Worm (Caenorhabditis elegans): ENCODE results near the gene Y56A3A.30.

The Y56A3A.30 gene

DNA sequence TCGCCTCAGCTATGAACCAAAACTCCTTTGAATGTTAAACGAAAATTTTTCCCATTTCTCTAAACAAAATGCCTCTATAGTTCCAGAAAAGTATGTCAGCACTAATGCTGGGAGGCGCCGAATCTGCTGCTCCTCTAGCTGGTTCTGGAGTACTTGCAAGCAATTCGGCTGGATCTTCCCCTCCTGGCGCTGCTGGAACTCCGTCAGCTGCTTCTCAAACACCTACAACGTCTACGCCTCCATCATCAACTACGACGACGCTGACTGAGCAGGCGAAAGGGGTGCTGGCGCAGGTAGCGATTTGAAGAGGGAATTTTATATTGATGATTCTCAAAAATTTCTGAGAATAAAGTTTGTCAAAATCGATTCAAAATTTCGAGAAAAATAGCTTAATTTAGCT is 3.6 kb upstream of the Y56A3A.30 start:
- TF ChIP-seq Y22D7AL.16 (tag; optimal IDR thresholded peaks at IDR 0.05), result no peak

DNA sequence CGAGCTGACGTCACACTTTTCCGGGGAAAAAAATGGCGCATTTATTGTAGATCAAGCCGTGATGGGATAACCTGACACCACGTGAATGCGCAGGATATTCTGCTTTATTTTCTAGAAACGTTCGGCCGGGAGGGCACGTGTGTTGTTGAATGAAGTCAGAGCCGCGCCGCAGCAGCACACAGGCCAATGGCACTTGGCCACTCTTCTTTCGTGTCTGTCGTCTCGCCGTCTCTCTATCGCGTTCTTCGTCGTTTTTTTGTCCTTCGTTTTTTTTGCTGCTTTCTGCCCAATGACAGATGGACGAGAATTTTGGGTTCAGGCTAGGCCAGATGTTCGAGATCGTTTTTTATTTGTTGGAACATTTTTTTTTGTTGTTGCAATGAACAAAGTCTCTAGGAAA is 2.7 kb upstream of the Y56A3A.30 start:
- TF ChIP-seq syd-9 (tag; optimal IDR thresholded peaks at IDR 0.05), result no peak
- TF ChIP-seq hlh-15 (tag; optimal IDR thresholded peaks at IDR 0.05), result no peak
- TF ChIP-seq ceh-18 (tag; optimal IDR thresholded peaks at IDR 0.05), result no peak
- no peak for TF ChIP-seq T23F11.4 (GFP tag; optimal IDR thresholded peaks at IDR 0.05)
- peak; percentile 41 for TF ChIP-seq nfya-1 (tag; optimal IDR thresholded peaks at IDR 0.05)
- peak; percentile 4 for TF ChIP-seq hlh-30 (tag; optimal IDR thresholded peaks at IDR 0.05; ENCODE audit: insufficient read depth)
- TF ChIP-seq fkh-10 (GFP tag; optimal IDR thresholded peaks at IDR 0.05), result no peak

DNA sequence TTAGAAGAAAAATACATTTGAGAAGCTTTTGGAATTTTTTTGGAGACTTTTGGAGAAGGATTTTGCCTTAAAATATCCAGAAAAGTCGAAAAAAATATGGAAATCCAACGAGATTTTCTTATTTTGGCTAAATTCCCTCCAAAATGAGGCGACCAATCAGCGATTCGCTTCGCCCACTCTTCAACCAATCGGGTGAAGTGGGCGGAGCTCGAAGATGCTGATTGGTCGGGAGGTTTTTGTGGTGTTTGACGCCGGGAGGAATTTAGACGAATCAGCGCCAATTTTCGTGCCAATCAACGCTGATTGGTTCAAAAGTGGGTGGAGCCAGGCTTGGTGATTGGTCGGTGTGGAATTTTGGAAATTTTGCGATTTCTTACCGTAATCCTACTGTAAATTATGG is 1.9 kb upstream of the Y56A3A.30 start:
- TF ChIP-seq dmd-4 (tag; optimal IDR thresholded peaks at IDR 0.05; ENCODE audit: borderline replicate concordance) (no peak), nfya-1 (tag; optimal IDR thresholded peaks at IDR 0.05) (peak; percentile 95), ets-4 (tag; optimal IDR thresholded peaks at IDR 0.05) (no peak)

DNA sequence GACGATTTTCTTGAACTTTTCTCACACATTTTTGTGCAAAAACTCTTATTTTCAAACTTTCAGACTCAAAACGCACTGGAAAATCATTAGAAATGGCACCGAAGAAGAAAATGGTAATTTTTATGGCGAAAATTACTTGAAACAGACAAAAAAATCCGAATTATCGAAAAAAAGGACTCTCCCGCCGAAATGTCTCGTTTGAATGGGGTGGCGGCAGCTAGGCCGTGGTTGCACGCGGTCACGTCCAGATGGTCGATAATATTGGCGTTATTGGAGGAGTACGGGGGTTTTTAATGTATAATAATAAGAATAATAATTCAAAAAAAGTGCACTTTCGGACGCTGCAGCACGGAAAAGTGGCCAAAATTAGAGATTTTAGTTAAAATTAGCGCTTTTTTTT is 4.5 kb downstream of the Y56A3A.30 start, which contains the start of gene Y56A3A.31:
Gene Y56A3A.31, plus strand, starts transcription at position 64 of the 400 bp plus-strand sequence.
- TF ChIP-seq C08G9.2 (tag; optimal IDR thresholded peaks at IDR 0.05), result peak; percentile 17
- no peak for TF ChIP-seq ceh-18 (tag; optimal IDR thresholded peaks at IDR 0.05)
- no peak for TF ChIP-seq hlh-30 (tag; optimal IDR thresholded peaks at IDR 0.05; ENCODE audit: insufficient read depth)
- no peak for TF ChIP-seq tbx-7 (tag; optimal IDR thresholded peaks at IDR 0.05)
- no peak for TF ChIP-seq pros-1 (tag; optimal IDR thresholded peaks at IDR 0.05)
- peak; percentile 12 for TF ChIP-seq ets-4 (tag; optimal IDR thresholded peaks at IDR 0.05)
- TF ChIP-seq unc-42 (tag; optimal IDR thresholded peaks at IDR 0.05), result no peak
- TF ChIP-seq nfya-1 (tag; optimal IDR thresholded peaks at IDR 0.05), result peak; percentile 17
- no peak for TF ChIP-seq unc-86 (tag; optimal IDR thresholded peaks at IDR 0.05)
- peak; percentile 38 for TF ChIP-seq ceh-31 (tag; optimal IDR thresholded peaks at IDR 0.05)

DNA sequence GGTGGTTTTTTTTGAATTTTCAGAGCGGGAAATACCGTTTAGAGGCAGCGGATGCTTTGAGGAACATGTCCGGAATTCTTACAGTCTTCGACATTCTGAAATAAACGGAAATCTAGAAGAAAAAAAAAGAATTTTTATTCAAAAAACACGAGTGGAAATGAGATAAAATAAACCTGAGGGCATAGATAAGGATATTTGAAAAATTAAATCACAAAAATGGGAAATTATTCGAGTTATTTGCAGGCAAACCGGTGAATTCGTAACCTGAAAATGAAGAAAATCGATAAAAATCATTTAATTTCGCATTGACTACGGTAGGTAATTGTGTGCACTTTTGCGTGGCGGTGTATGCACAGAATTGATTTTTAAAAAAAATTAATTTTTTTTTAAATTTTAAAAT is 4.9 kb downstream of the Y56A3A.30 start, which contains the start of gene ung-1:
Gene ung-1, minus strand, starts transcription at position 101 of the 400 bp plus-strand sequence.
- no peak for TF ChIP-seq T23F11.4 (GFP tag; optimal IDR thresholded peaks at IDR 0.05)

DNA sequence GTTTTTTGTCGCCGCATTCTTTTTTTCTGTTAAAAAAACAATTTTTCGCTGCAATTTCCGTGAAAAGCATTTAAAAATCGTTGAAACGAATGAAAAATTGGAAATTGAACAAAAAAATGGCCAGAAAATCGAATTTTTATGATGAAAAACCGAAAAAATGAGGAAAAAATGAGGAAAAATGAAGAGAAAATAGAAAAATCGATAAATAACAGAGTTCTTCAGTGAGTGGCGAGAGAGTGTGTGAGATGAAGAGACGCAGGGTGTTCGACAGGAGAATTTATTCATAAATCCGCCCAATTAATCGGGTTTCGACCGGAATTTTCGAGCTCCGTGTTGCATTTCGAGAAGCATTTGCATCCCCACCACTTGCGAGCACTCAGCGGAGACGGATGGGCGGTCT is 7.5 kb downstream of the Y56A3A.30 start, which contains the start of gene Y56A3A.28:
Gene Y56A3A.28, minus strand, starts transcription at position 33 of the 400 bp plus-strand sequence.
- TF ChIP-seq ceh-48 (tag; optimal IDR thresholded peaks at IDR 0.05), result peak; percentile 85
- TF ChIP-seq ceh-45 (GFP tag; IDR thresholded peaks at IDR 0.05), result no peak

DNA sequence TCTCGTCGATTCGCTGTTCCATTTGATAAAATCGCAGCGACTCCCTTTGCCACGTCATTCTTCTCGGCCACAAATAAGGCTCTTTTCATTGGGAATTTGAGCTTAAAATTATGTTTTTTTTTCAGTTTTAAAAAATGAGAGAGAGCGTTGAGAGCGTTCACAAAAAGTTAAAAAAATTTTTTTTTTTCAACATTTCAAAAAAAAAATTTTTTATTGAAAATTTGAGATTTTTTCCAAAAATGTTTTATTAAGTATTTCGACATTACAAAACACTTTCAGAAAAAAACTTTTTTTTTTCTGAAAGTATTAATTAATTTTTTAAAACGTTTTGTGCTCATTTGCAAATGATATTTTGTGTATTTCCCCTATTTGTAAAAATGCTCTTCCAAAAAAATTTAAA is 18.8 kb downstream of the Y56A3A.30 start, which contains the start of gene top-3:
Gene top-3, minus strand, starts transcription at position 101 of the 400 bp plus-strand sequence.
- TF ChIP-seq K02D7.2 (tag; optimal IDR thresholded peaks at IDR 0.05) (no peak), ceh-19 (GFP tag; optimal IDR thresholded peaks at IDR 0.05) (no peak), ztf-16 (tag; optimal IDR thresholded peaks at IDR 0.05) (no peak), ceh-22 (tag; optimal IDR thresholded peaks at IDR 0.05) (no peak), ceh-24 (tag; optimal IDR thresholded peaks at IDR 0.05) (no peak), dve-1 (tag; optimal IDR thresholded peaks at IDR 0.05) (no peak), tbx-7 (tag; optimal IDR thresholded peaks at IDR 0.05) (no peak), npax-4 (tag; optimal IDR thresholded peaks at IDR 0.05) (no peak), madf-2 (tag; optimal IDR thresholded peaks at IDR 0.05) (no peak)

DNA sequence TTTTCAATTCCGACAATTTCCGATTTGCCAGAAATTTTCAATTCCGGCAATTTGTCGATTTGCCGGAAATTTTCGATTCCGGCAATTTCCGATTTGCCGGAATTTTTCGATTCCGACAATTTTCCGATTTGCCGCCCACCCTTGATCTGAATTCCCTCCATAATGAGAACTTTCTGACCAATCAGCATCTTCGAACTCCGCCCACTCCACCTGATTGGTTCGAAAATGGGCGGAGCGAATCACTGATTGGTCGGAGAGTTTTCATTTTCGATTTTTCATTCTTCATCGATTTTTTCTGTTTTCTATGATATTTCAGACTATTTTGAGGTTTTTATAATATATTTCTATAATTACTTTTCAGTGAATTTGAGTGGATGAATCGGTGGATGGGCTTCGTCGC is 24.7 kb downstream of the Y56A3A.30 start:
- TF ChIP-seq nfya-1 (tag; optimal IDR thresholded peaks at IDR 0.05), result peak; percentile 80
- no peak for TF ChIP-seq ztf-16 (tag; optimal IDR thresholded peaks at IDR 0.05)

All from whole organism, late embryonic.